Fruit fly (Drosophila melanogaster): Measurements from ENCODE around the gene CG12229.

The CG12229 gene

dm6 chr3L:17404646-17405045, 31.6 kb downstream of the CG12229 start (continued):
- TF ChIP-seq ac (GFP tag; optimal IDR thresholded peaks at IDR 0.05) (no peak), gce (GFP tag; IDR thresholded peaks at IDR 0.05) (no peak), CG10462 (GFP tag; optimal IDR thresholded peaks at IDR 0.05) (no peak), CG4360 (GFP tag; IDR thresholded peaks at IDR 0.05) (no peak), CG11504 (tag; optimal IDR thresholded peaks at IDR 0.05) (peak; percentile 65), Drgx (GFP tag; IDR thresholded peaks at IDR 0.05) (peak; percentile 11; the same call in 1 of the 2 replicates), CG2712 (tag; optimal IDR thresholded peaks at IDR 0.05) (peak; percentile 23), MESR4 (GFP tag; optimal IDR thresholded peaks at IDR 0.05) (no peak), gfzf (GFP tag; optimal IDR thresholded peaks at IDR 0.05) (no peak), jigr1 (GFP tag; IDR thresholded peaks at IDR 0.05) (no peak), CG17186 (GFP tag; optimal IDR thresholded peaks at IDR 0.05) (no peak), Sry-δ (GFP tag; optimal IDR thresholded peaks at IDR 0.05) (no peak), Six4 (GFP tag; optimal IDR thresholded peaks at IDR 0.05) (peak; percentile 21), run (tag; optimal IDR thresholded peaks at IDR 0.05) (no peak), ash1 (GFP tag; optimal IDR thresholded peaks at IDR 0.05) (no peak), CG8290 (GFP tag; optimal IDR thresholded peaks at IDR 0.05) (no peak), CG8290 (tag; optimal IDR thresholded peaks at IDR 0.05) (no peak), CG3847 (GFP tag; IDR thresholded peaks at IDR 0.05) (no peak), CG12744 (GFP tag; optimal IDR thresholded peaks at IDR 0.05) (no peak), unpg (GFP tag; optimal IDR thresholded peaks at IDR 0.05) (peak; percentile 43), fru (optimal IDR thresholded peaks at IDR 0.05) (no peak), CG32532 (GFP tag; IDR thresholded peaks at IDR 0.05) (0 out of 2 replicates have a peak, but pooled peaks have one; percentile 32), CG18764 (GFP tag; optimal IDR thresholded peaks at IDR 0.05) (no peak), CG32767 (GFP tag; IDR thresholded peaks at IDR 0.05) (no peak), Hand (GFP tag; optimal IDR thresholded peaks at IDR 0.05) (no peak), luna (GFP tag; optimal IDR thresholded peaks at IDR 0.05) (no peak), Dbx (GFP tag; IDR thresholded peaks at IDR 0.05) (no peak), Vsx1 (GFP tag; optimal IDR thresholded peaks at IDR 0.05) (peak; percentile 40), CG2120 (GFP tag; optimal IDR thresholded peaks at IDR 0.05) (peak; percentile 33), CG7357 (GFP tag; IDR thresholded peaks at IDR 0.05) (no peak), Ada2b (GFP tag; IDR thresholded peaks at IDR 0.05) (no peak), lilli (GFP tag; optimal IDR thresholded peaks at IDR 0.05) (peak; percentile 17), CG4404 (GFP tag; IDR thresholded peaks at IDR 0.05) (no peak), CG6683 (GFP tag; optimal IDR thresholded peaks at IDR 0.05) (no peak), bsh (GFP tag; optimal IDR thresholded peaks at IDR 0.05) (peak in 1 of 2 experiments; percentile 81), Ptx1 (GFP tag; IDR thresholded peaks at IDR 0.05) (no peak), CG3281 (GFP tag; optimal IDR thresholded peaks at IDR 0.05) (peak; percentile 14), gsb-n (tag; optimal IDR thresholded peaks at IDR 0.05) (peak; percentile 37), eve (GFP tag; optimal IDR thresholded peaks at IDR 0.05) (no peak), CoRest (tag; optimal IDR thresholded peaks at IDR 0.05) (peak; percentile 36), CG11247 (GFP tag; IDR thresholded peaks at IDR 0.05) (no peak), Myb (GFP tag; optimal IDR thresholded peaks at IDR 0.05) (no peak), Chrac-16 (GFP tag; optimal IDR thresholded peaks at IDR 0.05) (no peak)

dm6 chr3L:17403268-17403667, 33.0 kb downstream of the CG12229 start:
- 0 out of 2 replicates have a peak, but pooled peaks have one; percentile 35 for TF ChIP-seq unc-4 (GFP tag; IDR thresholded peaks at IDR 0.05; ENCODE audit: partially characterized antibody)
- TF ChIP-seq Ptx1 (GFP tag; IDR thresholded peaks at IDR 0.05), result no peak
- TF ChIP-seq fd3F (GFP tag; optimal IDR thresholded peaks at IDR 0.05), result no peak
- TF ChIP-seq D19A (tag; optimal IDR thresholded peaks at IDR 0.05), result no peak
- TF ChIP-seq amos (GFP tag; IDR thresholded peaks at IDR 0.05; ENCODE audit: partially characterized antibody), result peak; percentile 43; the same call in 1 of the 2 replicates
- TF ChIP-seq crol (GFP tag; IDR thresholded peaks at IDR 0.05), result peak; percentile 55
- TF ChIP-seq CG11093 (GFP tag; IDR thresholded peaks at IDR 0.05), result no peak
- TF ChIP-seq Taf1 (GFP tag; IDR thresholded peaks at IDR 0.05), result no peak
- no peak for TF ChIP-seq CG2120 (GFP tag; optimal IDR thresholded peaks at IDR 0.05)
- no peak for TF ChIP-seq nerfin-1 (tag; optimal IDR thresholded peaks at IDR 0.05)
- TF ChIP-seq Antp (GFP tag; optimal IDR thresholded peaks at IDR 0.05), result no peak
- TF ChIP-seq CG10431 (GFP tag; optimal IDR thresholded peaks at IDR 0.05), result no peak
- TF ChIP-seq CG6791 (GFP tag; IDR thresholded peaks at IDR 0.05; ENCODE audit: partially characterized antibody), result 0 out of 3 replicates have a peak, but pooled peaks have one; percentile 56
- no peak for TF ChIP-seq z (GFP tag; IDR thresholded peaks at IDR 0.05)
